Worm (Caenorhabditis elegans) whole organism, young adult: Measurements from ENCODE around the gene R10E9.4.

ENCODE experiments used
- B0035.1 ChIP-seq: sonication (generic microtip); optimal IDR thresholded peaks from 2 replicates; lab custom pipeline; 2016; ENCODE audit warnings: missing genetic modification characterization, mild to moderate bottlenecking, missing compliant biosample characterization, missing genotype, missing genetic modification reagents
- B0261.1 ChIP-seq: sonication (generic microtip); optimal IDR thresholded peaks from 2 replicates; lab custom pipeline; 2016; ENCODE audit warnings: mild to moderate bottlenecking, missing genetic modification characterization, moderate library complexity, missing compliant biosample characterization
- F10E7.11 ChIP-seq: sonication (generic microtip); optimal IDR thresholded peaks from 2 replicates; lab custom pipeline; 2017; ENCODE audit warnings: mild to moderate bottlenecking, missing genetic modification characterization, moderate library complexity, missing compliant biosample characterization
- F23B12.7 ChIP-seq: sonication (generic microtip); optimal IDR thresholded peaks from 2 replicates; lab custom pipeline; 2017; ENCODE audit warnings: missing genetic modification characterization, mild to moderate bottlenecking, missing compliant biosample characterization, antibody characterized with exemption, moderate library complexity; ENCODE audit not compliant: insufficient read depth
- F37B4.10 ChIP-seq: fragments of 200-800 bp; sonication (Bioruptor generic); IDR thresholded peaks from 2 replicates; pipeline ENCODE4 v1.3.6; 2022; ENCODE audit warnings: missing genetic modification characterization, missing compliant biosample characterization
- F52B5.7 ChIP-seq: sonication (generic microtip); optimal IDR thresholded peaks from 2 replicates; lab custom pipeline; 2016; ENCODE audit warnings: mild to moderate bottlenecking, missing genetic modification characterization, missing compliant biosample characterization
- F55B11.4 ChIP-seq: sonication (generic microtip); optimal IDR thresholded peaks from 2 replicates; lab custom pipeline; 2016; ENCODE audit warnings: missing compliant biosample characterization, missing genetic modification characterization, borderline replicate concordance; ENCODE audit not compliant: insufficient read depth
- F57A8.1 ChIP-seq: fragments of 200-800 bp; sonication (Bioruptor generic); optimal IDR thresholded peaks from 2 replicates; lab custom pipeline; 2018; ENCODE audit warnings: mild to moderate bottlenecking, missing genetic modification characterization, moderate library complexity, missing compliant biosample characterization
- K12H6.12 ChIP-seq: fragments of 200-800 bp; sonication (Bioruptor generic); optimal IDR thresholded peaks from 2 replicates; lab custom pipeline; 2018; ENCODE audit warnings: mild to moderate bottlenecking, missing genetic modification characterization, missing compliant biosample characterization
- T26A5.8 ChIP-seq: sonication (generic microtip); optimal IDR thresholded peaks from 2 replicates; lab custom pipeline; 2016; ENCODE audit warnings: missing genetic modification characterization, missing compliant biosample characterization
- Y53G8AR.9 ChIP-seq: fragments of 200-800 bp; sonication (Bioruptor generic); conservative IDR thresholded peaks from 2 replicates; pipeline ENCODE4 v1.3.6; 2022; ENCODE audit warnings: missing genetic modification reagents, missing genetic modification characterization, missing compliant biosample characterization
- Y95B8A.8 ChIP-seq: fragments of 200-800 bp; sonication (Bioruptor generic); IDR thresholded peaks from 2 replicates; pipeline ENCODE4 v1.3.6; 2022; ENCODE audit warnings: missing genetic modification reagents, missing genetic modification characterization, missing compliant biosample characterization
- akir-1 ChIP-seq: fragments of 200-800 bp; sonication (Bioruptor generic); optimal IDR thresholded peaks from 2 replicates; lab custom pipeline; 2018; ENCODE audit warnings: mild to moderate bottlenecking, missing genetic modification characterization, moderate library complexity, missing compliant biosample characterization
- attf-3 ChIP-seq: fragments of 200-800 bp; sonication (Bioruptor generic); conservative IDR thresholded peaks from 2 replicates; pipeline ENCODE4 v1.3.6; 2022; ENCODE audit warnings: missing genetic modification reagents, missing genetic modification characterization, missing compliant biosample characterization
- ceh-27 ChIP-seq: fragments of 200-800 bp; sonication (Bioruptor generic); optimal IDR thresholded peaks from 2 replicates; lab custom pipeline; 2018; ENCODE audit warnings: mild to moderate bottlenecking, missing genetic modification characterization, moderate library complexity, missing compliant biosample characterization
- ceh-58 ChIP-seq: fragments of 200-800 bp; sonication (Bioruptor generic); IDR thresholded peaks from 2 replicates; pipeline ENCODE4 v1.3.6; 2022; ENCODE audit warnings: missing genetic modification characterization, missing compliant biosample characterization
- ceh-79 ChIP-seq: sonication (generic microtip); optimal IDR thresholded peaks from 2 replicates; lab custom pipeline; 2017; ENCODE audit warnings: mild to moderate bottlenecking, missing genetic modification characterization, missing compliant biosample characterization
- die-1 ChIP-seq: sonication (generic microtip); optimal IDR thresholded peaks from 2 replicates; lab custom pipeline; 2016; ENCODE audit warnings: missing genotype, mild to moderate bottlenecking, missing genetic modification characterization, missing compliant biosample characterization
- egl-44 ChIP-seq: fragments of 200-800 bp; sonication (Bioruptor generic); IDR thresholded peaks from 2 replicates; pipeline ENCODE4 v1.3.6; 2022; ENCODE audit warnings: missing genetic modification reagents, missing genetic modification characterization, missing compliant biosample characterization
- egrh-3 ChIP-seq: fragments of 200-800 bp; sonication (Bioruptor generic); IDR thresholded peaks from 2 replicates; pipeline ENCODE4 v1.3.6; 2022; ENCODE audit warnings: missing genetic modification reagents, missing genetic modification characterization, missing compliant biosample characterization
- hlh-12 ChIP-seq: sonication (generic microtip); optimal IDR thresholded peaks from 2 replicates; lab custom pipeline; 2016; ENCODE audit warnings: missing genetic modification characterization, missing compliant biosample characterization
- hlh-26 ChIP-seq: fragments of 200-800 bp; sonication (Bioruptor generic); conservative IDR thresholded peaks from 2 replicates; pipeline ENCODE4 v1.3.6; 2022; ENCODE audit warnings: missing genetic modification reagents, missing genetic modification characterization, missing compliant biosample characterization
- hmg-1.2 ChIP-seq: fragments of 200-800 bp; sonication (Bioruptor generic); IDR thresholded peaks from 2 replicates; pipeline ENCODE4 v1.3.6; 2022; ENCODE audit warnings: missing genetic modification reagents, missing genetic modification characterization, missing compliant biosample characterization
- hsf-1 ChIP-seq: fragments of 200-800 bp; sonication (Bioruptor generic); IDR thresholded peaks from 2 replicates; pipeline ENCODE4 v1.3.6; 2022; ENCODE audit warnings: missing genetic modification reagents, missing genetic modification characterization, missing compliant biosample characterization
- lag-1 ChIP-seq: fragments of 200-800 bp; sonication (Bioruptor generic); IDR thresholded peaks from 2 replicates; pipeline ENCODE4 v1.3.6; 2022; ENCODE audit warnings: missing genetic modification reagents, missing genetic modification characterization, missing compliant biosample characterization
- let-526 ChIP-seq: fragments of 200-800 bp; sonication (Bioruptor generic); IDR thresholded peaks from 2 replicates; pipeline ENCODE4 v1.3.6; 2022; ENCODE audit warnings: missing genetic modification reagents, missing genetic modification characterization, missing compliant biosample characterization
- lin-26 ChIP-seq: fragments of 200-800 bp; sonication (Bioruptor generic); IDR thresholded peaks from 2 replicates; pipeline ENCODE4 v1.3.6; 2022; ENCODE audit warnings: missing genetic modification reagents, missing genetic modification characterization, missing compliant biosample characterization
- lir-1 ChIP-seq: fragments of 200-800 bp; sonication (Bioruptor generic); conservative IDR thresholded peaks from 2 replicates; pipeline ENCODE4 v1.3.6; 2022; ENCODE audit warnings: missing genetic modification reagents, missing genetic modification characterization, missing compliant biosample characterization
- madf-10 ChIP-seq: sonication (generic microtip); optimal IDR thresholded peaks from 2 replicates; lab custom pipeline; 2016; ENCODE audit warnings: mild to moderate bottlenecking, missing genetic modification characterization, missing compliant biosample characterization
- mel-28 ChIP-seq: sonication (generic microtip); optimal IDR thresholded peaks from 2 replicates; lab custom pipeline; 2016; ENCODE audit warnings: borderline replicate concordance, mild to moderate bottlenecking, missing genetic modification characterization, missing compliant biosample characterization
- mxl-1 ChIP-seq: sonication (generic microtip); optimal IDR thresholded peaks from 2 replicates; lab custom pipeline; 2016; ENCODE audit warnings: missing genetic modification characterization, missing compliant biosample characterization
- nhr-179 ChIP-seq: sonication (generic microtip); optimal IDR thresholded peaks from 2 replicates; lab custom pipeline; 2016; ENCODE audit warnings: mild to moderate bottlenecking, missing genetic modification characterization, missing compliant biosample characterization
- rec-8 ChIP-seq, 2 experiments: sonication (generic microtip); optimal IDR thresholded peaks; 2 replicates each; lab custom pipeline; 2016; ENCODE audit warnings: mild to moderate bottlenecking in 2 of 2, missing genetic modification characterization in 2 of 2, missing genetic modification reagents in 2 of 2, missing genotype in 2 of 2, missing biosample characterization in 1 of 2, missing compliant biosample characterization in 1 of 2, moderate library complexity in 1 of 2
- repo-1 ChIP-seq: sonication (generic microtip); optimal IDR thresholded peaks from 2 replicates; lab custom pipeline; 2017; ENCODE audit warnings: mild to moderate bottlenecking, missing genetic modification characterization, missing compliant biosample characterization
- rpc-1 ChIP-seq, 2 experiments: fragments of 150-350 bp in 1 of 2; sonication (generic microtip) in 1 of 2; optimal IDR thresholded peaks; 2 replicates each; lab custom pipeline; 2014 to 2018; ENCODE audit warnings: missing biosample characterization in 1 of 2, missing genetic modification characterization in 1 of 2, missing genetic modification reagents in 1 of 2, missing genotype in 1 of 2
- snpc-3.4 ChIP-seq: sonication (generic microtip); optimal IDR thresholded peaks from 2 replicates; lab custom pipeline; 2017; ENCODE audit warnings: missing genetic modification characterization, mild to moderate bottlenecking, missing compliant biosample characterization, antibody characterized with exemption, moderate library complexity, missing genotype, missing genetic modification reagents
- tlf-1 ChIP-seq: fragments of 200-800 bp; sonication (Bioruptor generic); optimal IDR thresholded peaks from 2 replicates; lab custom pipeline; 2018; ENCODE audit warnings: mild to moderate bottlenecking, missing genetic modification characterization, missing compliant biosample characterization
- ztf-28 ChIP-seq: fragments of 200-800 bp; sonication (Bioruptor generic); IDR thresholded peaks from 2 replicates; pipeline ENCODE4 v1.3.6; 2022; ENCODE audit warnings: missing genetic modification reagents, missing genetic modification characterization, missing compliant biosample characterization
- ztf-6 ChIP-seq: fragments of 200-800 bp; sonication (Bioruptor generic); IDR thresholded peaks from 2 replicates; pipeline ENCODE4 v1.3.6; 2022; ENCODE audit warnings: missing genetic modification reagents, missing genetic modification characterization, missing compliant biosample characterization

R10E9.4 gene

DNA sequence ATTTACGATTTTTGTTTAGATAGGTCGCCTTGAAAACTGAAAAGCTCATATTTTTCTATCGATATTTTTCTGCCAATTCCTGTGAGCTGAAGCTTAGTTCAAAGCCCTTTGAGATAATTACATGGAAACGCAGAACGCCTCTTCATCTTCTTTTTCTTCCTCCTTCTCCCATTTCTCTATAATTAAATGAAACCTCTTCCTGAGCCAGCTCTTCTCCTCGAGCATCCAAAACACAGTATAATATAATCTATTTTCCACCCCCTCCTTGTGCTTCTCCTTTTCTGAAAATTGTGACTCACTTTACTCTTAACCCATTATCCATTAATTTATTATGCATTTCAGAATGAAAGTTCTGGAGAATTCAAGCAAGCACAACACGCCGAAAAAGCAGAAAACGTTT, 16.3 kb downstream of the R10E9.4 start, which contains the start of gene F37A8.5:
F37A8.5 (plus strand) TSS at position 332 of the 400 bp plus-strand sequence.
- TF ChIP-seq rpc-1 (optimal IDR thresholded peaks at IDR 0.05; lab: Kevin White, UChicago): no peak
- TF ChIP-seq rpc-1 (tag; optimal IDR thresholded peaks at IDR 0.05; lab: Kevin White, UChicago): no peak
- TF ChIP-seq akir-1 (GFP tag; lab: Kevin White, UChicago): no peak
- TF ChIP-seq tlf-1 (GFP tag; lab: Kevin White, UChicago): no peak
- TF ChIP-seq egrh-3 (GFP tag; lab: Robert Waterston, UW): no peak
- no peak for TF ChIP-seq lir-1 (GFP tag; lab: Robert Waterston, UW)
- TF ChIP-seq F23B12.7: no peak
- TF ChIP-seq B0035.1 (tag; lab: Kevin White, UChicago): no peak
- TF ChIP-seq K12H6.12 (tag; lab: Kevin White, UChicago): no peak
- no peak for TF ChIP-seq let-526 (GFP tag; lab: Robert Waterston, UW)
- no peak for TF ChIP-seq F10E7.11 (tag; lab: Kevin White, UChicago)
- no peak for TF ChIP-seq hlh-12 (tag; lab: Kevin White, UChicago)
- no peak for TF ChIP-seq madf-10 (tag; lab: Kevin White, UChicago)
- TF ChIP-seq F52B5.7 (tag; lab: Kevin White, UChicago): no peak
- TF ChIP-seq mxl-1 (tag; lab: Kevin White, UChicago): no peak
- TF ChIP-seq ceh-27 (GFP tag; lab: Kevin White, UChicago): no peak
- TF ChIP-seq B0261.1 (tag; lab: Kevin White, UChicago): no peak
- TF ChIP-seq T26A5.8: no peak
- TF ChIP-seq, all 124 proteins: peak for 0

DNA sequence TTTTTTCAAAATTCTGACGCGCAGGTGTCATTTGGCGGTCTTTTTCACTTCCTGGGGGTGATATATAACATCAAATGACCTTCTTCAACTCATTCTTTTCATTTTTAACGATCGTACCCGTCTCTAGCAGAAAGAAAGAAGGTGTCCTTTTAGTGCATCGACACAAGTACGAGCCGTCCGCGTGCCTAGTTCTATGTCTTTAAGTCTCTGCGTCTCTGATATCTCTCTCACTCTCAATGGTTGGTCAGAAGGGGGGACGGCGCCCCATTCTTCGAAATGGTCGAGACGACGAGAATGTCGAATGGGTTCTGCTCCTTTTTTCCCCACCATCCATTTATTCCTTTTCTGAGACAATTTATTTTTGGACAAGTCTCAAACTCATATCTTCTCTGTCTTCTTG, 16.9 kb downstream of the R10E9.4 start:
- TF ChIP-seq nhr-179 (tag; lab: Kevin White, UChicago) (no peak), ceh-79 (no peak), Y53G8AR.9 (no peak), lin-26 (GFP tag; lab: Robert Waterston, UW) (no peak), attf-3 (GFP tag; lab: Robert Waterston, UW) (no peak), egl-44 (GFP tag; lab: Robert Waterston, UW) (no peak), ceh-58 (GFP tag; lab: Robert Waterston, UW) (no peak), F55B11.4 (tag; lab: Kevin White, UChicago) (no peak), snpc-3.4 (no peak), ceh-27 (GFP tag; lab: Kevin White, UChicago) (no peak), F57A8.1 (GFP tag; lab: Kevin White, UChicago) (no peak), F37B4.10 (GFP tag; lab: Robert Waterston, UW) (no peak), Y95B8A.8 (GFP tag; lab: Robert Waterston, UW) (0 out of 2 replicates have a peak, but pooled peaks have one; percentile 13), rec-8 (tag; optimal IDR thresholded peaks at IDR 0.05; lab: Kevin White, UChicago) (no peak), ztf-28 (GFP tag; lab: Robert Waterston, UW) (0 out of 2 replicates have a peak, but pooled peaks have one; percentile 24), T26A5.8 (no peak), F23B12.7 (no peak), ztf-6 (GFP tag; lab: Robert Waterston, UW) (no peak), mel-28 (tag; lab: Kevin White, UChicago) (no peak), hsf-1 (GFP tag; lab: Robert Waterston, UW) (no peak), repo-1 (tag; lab: Kevin White, UChicago) (no peak), die-1 (tag; lab: Kevin White, UChicago) (no peak), hmg-1.2 (peak; percentile 63; the same call in 1 of the 2 replicates), hlh-12 (tag; lab: Kevin White, UChicago) (no peak), lag-1 (GFP tag; lab: Robert Waterston, UW) (no peak), hlh-26 (GFP tag; lab: Robert Waterston, UW) (no peak), lir-1 (GFP tag; lab: Robert Waterston, UW) (no peak)
- TF ChIP-seq, all 124 proteins: peak for 3
